Worm (Caenorhabditis elegans) whole organism, young adult: ENCODE results near the gene ptr-13.

Experiments
- D2030.7 ChIP-seq: fragments of 200-800 bp; sonication (Bioruptor generic); IDR thresholded peaks from 2 replicates; pipeline ENCODE4 v1.3.6; 2022; ENCODE audit warnings: missing genetic modification reagents, missing genetic modification characterization, missing compliant biosample characterization
- F10E7.11 ChIP-seq: sonication (generic microtip); optimal IDR thresholded peaks from 2 replicates; lab custom pipeline; 2017; ENCODE audit warnings: mild to moderate bottlenecking, missing genetic modification characterization, moderate library complexity, missing compliant biosample characterization
- F22D6.2 ChIP-seq: sonication (generic microtip); optimal IDR thresholded peaks from 2 replicates; lab custom pipeline; 2016; ENCODE audit warnings: mild to moderate bottlenecking, missing genetic modification characterization, missing compliant biosample characterization
- F33H1.4 ChIP-seq: fragments of 200-800 bp; sonication (Bioruptor generic); IDR thresholded peaks from 2 replicates; pipeline ENCODE4 v1.3.6; 2022; ENCODE audit warnings: missing genetic modification reagents, missing genetic modification characterization, missing compliant biosample characterization
- K12H6.12 ChIP-seq: fragments of 200-800 bp; sonication (Bioruptor generic); optimal IDR thresholded peaks from 2 replicates; lab custom pipeline; 2018; ENCODE audit warnings: mild to moderate bottlenecking, missing genetic modification characterization, missing compliant biosample characterization
- T07F8.4 ChIP-seq: sonication (generic microtip); optimal IDR thresholded peaks from 2 replicates; lab custom pipeline; 2016; ENCODE audit warnings: mild to moderate bottlenecking, missing genetic modification characterization, moderate library complexity, missing compliant biosample characterization
- Y95B8A.8 ChIP-seq: fragments of 200-800 bp; sonication (Bioruptor generic); IDR thresholded peaks from 2 replicates; pipeline ENCODE4 v1.3.6; 2022; ENCODE audit warnings: missing genetic modification reagents, missing genetic modification characterization, missing compliant biosample characterization
- ZK185.1 ChIP-seq: sonication (generic microtip); optimal IDR thresholded peaks from 2 replicates; lab custom pipeline; 2016; ENCODE audit warnings: mild to moderate bottlenecking, missing genetic modification characterization, missing compliant biosample characterization; ENCODE audit not compliant: poor library complexity, severe bottlenecking
- ama-1 ChIP-seq, 3 experiments: fragments of 150-350 bp in 1 of 3; sonication (generic microtip) in 2 of 3; optimal IDR thresholded peaks; 2 replicates each; lab custom pipeline; 2014 to 2018; ENCODE audit warnings: missing biosample characterization in 2 of 3, missing genetic modification characterization in 2 of 3, missing genetic modification reagents in 2 of 3
- aptf-3 ChIP-seq: fragments of 200-800 bp; sonication (Bioruptor generic); IDR thresholded peaks from 2 replicates; pipeline ENCODE4 v1.3.6; 2022; ENCODE audit warnings: missing genetic modification characterization, missing compliant biosample characterization
- ceh-40 ChIP-seq: fragments of 200-800 bp; sonication (Bioruptor generic); IDR thresholded peaks from 2 replicates; pipeline ENCODE4 v1.3.6; 2022; ENCODE audit warnings: missing genetic modification characterization, missing compliant biosample characterization
- ceh-91 ChIP-seq: fragments of 200-800 bp; sonication (Bioruptor generic); IDR thresholded peaks from 2 replicates; pipeline ENCODE4 v1.3.6; 2022; ENCODE audit warnings: missing genetic modification reagents, missing genetic modification characterization, missing compliant biosample characterization
- die-1 ChIP-seq: sonication (generic microtip); optimal IDR thresholded peaks from 2 replicates; lab custom pipeline; 2016; ENCODE audit warnings: missing genotype, mild to moderate bottlenecking, missing genetic modification characterization, missing compliant biosample characterization
- efl-1 ChIP-seq: fragments of 150-350 bp; optimal IDR thresholded peaks from 2 replicates; lab custom pipeline; 2014; ENCODE audit warnings: missing biosample characterization, missing genetic modification reagents, missing genetic modification characterization
- ekl-4 ChIP-seq: fragments of 200-800 bp; sonication (Bioruptor generic); IDR thresholded peaks from 2 replicates; pipeline ENCODE4 v1.3.6; 2022; ENCODE audit warnings: missing genetic modification reagents, missing genetic modification characterization, missing compliant biosample characterization
- hlh-12 ChIP-seq: sonication (generic microtip); optimal IDR thresholded peaks from 2 replicates; lab custom pipeline; 2016; ENCODE audit warnings: missing genetic modification characterization, missing compliant biosample characterization
- let-526 ChIP-seq: fragments of 200-800 bp; sonication (Bioruptor generic); IDR thresholded peaks from 2 replicates; pipeline ENCODE4 v1.3.6; 2022; ENCODE audit warnings: missing genetic modification reagents, missing genetic modification characterization, missing compliant biosample characterization
- lin-35 ChIP-seq, 3 experiments: fragments of 150-350 bp in 2 of 3; sonication (generic microtip) in 1 of 3; optimal IDR thresholded peaks; 2 replicates each; lab custom pipeline; 2014 to 2018; ENCODE audit warnings: missing biosample characterization in 3 of 3, missing genetic modification characterization in 3 of 3, missing genetic modification reagents in 3 of 3
- lin-54 ChIP-seq: fragments of 200-800 bp; sonication (Bioruptor generic); optimal IDR thresholded peaks from 2 replicates; lab custom pipeline; 2018; ENCODE audit warnings: mild to moderate bottlenecking, missing genetic modification characterization, missing compliant biosample characterization
- lsl-1 ChIP-seq: fragments of 200-800 bp; sonication (Bioruptor generic); optimal IDR thresholded peaks from 2 replicates; lab custom pipeline; 2018; ENCODE audit warnings: mild to moderate bottlenecking, missing genetic modification characterization, moderate library complexity, missing compliant biosample characterization
- lsy-27 ChIP-seq: sonication (generic microtip); optimal IDR thresholded peaks from 2 replicates; lab custom pipeline; 2017; ENCODE audit warnings: missing genetic modification characterization, mild to moderate bottlenecking, missing compliant biosample characterization, antibody characterized with exemption, missing genotype, borderline replicate concordance; ENCODE audit not compliant: insufficient read depth
- madf-6 ChIP-seq: fragments of 200-800 bp; sonication (Bioruptor generic); IDR thresholded peaks from 2 replicates; pipeline ENCODE4 v1.3.6; 2022; ENCODE audit warnings: missing genetic modification reagents, missing genetic modification characterization, missing compliant biosample characterization
- madf-8 ChIP-seq: fragments of 200-800 bp; sonication (Bioruptor generic); conservative IDR thresholded peaks from 2 replicates; pipeline ENCODE4 v1.3.6; 2022; ENCODE audit warnings: missing genetic modification reagents, missing genetic modification characterization, missing compliant biosample characterization
- mcd-1 ChIP-seq: fragments of 200-800 bp; sonication (Bioruptor generic); IDR thresholded peaks from 2 replicates; pipeline ENCODE4 v1.3.6; 2022; ENCODE audit warnings: missing genetic modification reagents, missing genetic modification characterization, missing compliant biosample characterization
- nfya-1 ChIP-seq: sonication (generic microtip); optimal IDR thresholded peaks from 2 replicates; lab custom pipeline; 2017; ENCODE audit warnings: antibody characterized with exemption, missing compliant biosample characterization, missing genetic modification characterization, borderline replicate concordance; ENCODE audit not compliant: insufficient read depth
- nhr-80 ChIP-seq: sonication (generic microtip); optimal IDR thresholded peaks from 2 replicates; lab custom pipeline; 2016; ENCODE audit warnings: missing genetic modification characterization, missing compliant biosample characterization
- pha-4 ChIP-seq: fragments of 150-350 bp; sonication (generic microtip); optimal IDR thresholded peaks from 2 replicates; lab custom pipeline; 2014; ENCODE audit warnings: missing biosample characterization, missing genetic modification reagents, missing genetic modification characterization
- rcor-1 ChIP-seq: fragments of 200-800 bp; sonication (Bioruptor generic); IDR thresholded peaks from 2 replicates; pipeline ENCODE4 v1.3.6; 2022; ENCODE audit warnings: missing genetic modification reagents, missing genetic modification characterization, missing compliant biosample characterization
- rpc-1 ChIP-seq, 2 experiments: fragments of 150-350 bp in 1 of 2; sonication (generic microtip) in 1 of 2; optimal IDR thresholded peaks; 2 replicates each; lab custom pipeline; 2014 to 2018; ENCODE audit warnings: missing biosample characterization in 1 of 2, missing genetic modification characterization in 1 of 2, missing genetic modification reagents in 1 of 2, missing genotype in 1 of 2
- sptf-2 ChIP-seq: fragments of 200-800 bp; sonication (Bioruptor generic); optimal IDR thresholded peaks from 2 replicates; lab custom pipeline; 2018; ENCODE audit warnings: mild to moderate bottlenecking, missing genetic modification characterization, missing compliant biosample characterization
- tbx-9 ChIP-seq: sonication (generic microtip); optimal IDR thresholded peaks from 2 replicates; lab custom pipeline; 2016; ENCODE audit warnings: borderline replicate concordance, missing genetic modification characterization, inconsistent platforms, missing compliant biosample characterization
- zim-3 ChIP-seq: sonication (generic microtip); optimal IDR thresholded peaks from 2 replicates; lab custom pipeline; 2017; ENCODE audit warnings: mild to moderate bottlenecking, missing genetic modification characterization, moderate library complexity, missing compliant biosample characterization
- ztf-6 ChIP-seq: fragments of 200-800 bp; sonication (Bioruptor generic); IDR thresholded peaks from 2 replicates; pipeline ENCODE4 v1.3.6; 2022; ENCODE audit warnings: missing genetic modification reagents, missing genetic modification characterization, missing compliant biosample characterization

ptr-13 gene

DNA sequence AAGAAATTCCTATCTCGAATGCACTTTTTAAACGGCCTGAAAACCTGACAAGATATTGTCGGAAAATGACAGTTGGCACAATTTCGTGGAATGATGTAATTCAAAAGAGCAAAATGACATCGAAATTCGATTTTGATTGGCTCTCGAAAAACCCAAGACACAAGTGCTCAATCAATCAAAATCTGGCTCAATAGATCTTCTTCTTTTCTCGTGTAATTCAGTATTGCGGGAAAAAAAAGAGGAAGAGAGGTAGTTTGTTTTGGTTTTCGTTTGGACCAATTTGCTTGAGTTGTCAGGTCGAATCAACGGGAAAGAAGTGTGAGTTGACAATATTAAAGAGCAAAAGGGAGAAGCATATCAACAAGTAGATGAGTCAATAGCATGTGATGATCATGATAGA lies 26.5 kb downstream of the ptr-13 start:
- TF ChIP-seq nhr-80 (tag; lab: Kevin White, UChicago) = peak; percentile 18
- no peak for TF ChIP-seq ceh-91 (GFP tag; lab: Robert Waterston, UW)

DNA sequence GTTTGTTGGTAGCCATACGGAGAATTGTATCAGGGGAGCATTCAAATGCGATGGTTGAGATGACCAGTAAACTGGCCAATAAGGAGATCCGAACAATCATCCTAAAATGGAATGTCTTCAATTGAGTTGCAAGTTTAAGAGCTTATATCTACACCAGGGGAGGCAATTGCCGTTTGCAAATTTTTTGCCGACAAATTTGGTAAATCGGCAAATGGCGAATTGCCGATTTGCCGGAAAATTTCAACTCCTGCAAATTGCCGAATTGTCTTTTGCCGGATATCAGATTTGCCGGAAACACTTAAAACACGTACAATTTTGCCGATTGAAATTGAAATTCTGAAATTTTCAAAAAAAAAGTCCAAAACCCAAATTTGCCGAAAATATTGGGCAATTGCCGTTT lies 27.5 kb downstream of the ptr-13 start, which contains the start of gene F40F8.5:
TSS of gene F40F8.5 (minus strand) at position 101 of the 400 bp plus-strand sequence.
- TF ChIP-seq F10E7.11 (tag; lab: Kevin White, UChicago) (no peak), aptf-3 (GFP tag; lab: Robert Waterston, UW) (no peak), ZK185.1 (tag; lab: Kevin White, UChicago) (no peak), D2030.7 (no peak), rpc-1 (optimal IDR thresholded peaks at IDR 0.05; lab: Kevin White, UChicago) (no peak), rpc-1 (tag; optimal IDR thresholded peaks at IDR 0.05; lab: Kevin White, UChicago) (no peak), ztf-6 (no peak), F33H1.4 (no peak), lin-54 (no peak), K12H6.12 (tag; lab: Kevin White, UChicago) (no peak), pha-4 (tag; lab: Kevin White, UChicago) (no peak)

DNA sequence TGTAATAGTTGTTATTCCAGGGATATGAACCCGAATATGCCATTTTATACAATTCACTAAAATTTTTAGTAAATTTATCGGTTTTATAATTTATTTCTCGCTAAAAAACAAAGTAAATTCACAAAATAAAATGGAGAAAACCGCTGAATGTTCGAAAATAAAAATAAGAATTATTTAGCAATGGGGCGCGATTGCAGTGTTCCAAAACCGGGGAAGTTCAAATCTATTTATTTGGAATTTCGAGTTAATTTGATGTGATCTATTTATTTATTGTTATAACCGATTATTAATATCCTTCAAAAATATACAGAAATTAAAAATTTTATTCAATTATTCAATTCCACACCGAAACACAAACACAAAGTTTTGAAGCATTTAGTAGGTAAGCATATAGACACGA lies 29.7 kb downstream of the ptr-13 start, which contains the start of gene F40F8.11:
TSS of gene F40F8.11 (minus strand) at position 49 of the 400 bp plus-strand sequence.
- peak; percentile 55 for TF ChIP-seq lin-54
- peak; percentile 65 for TF ChIP-seq efl-1
- no peak for TF ChIP-seq hlh-12 (tag; lab: Kevin White, UChicago)
- peak; percentile 82 for TF ChIP-seq mcd-1 (GFP tag; lab: Robert Waterston, UW)
- no peak for TF ChIP-seq F22D6.2 (tag; lab: Kevin White, UChicago)
- TF ChIP-seq lin-35 (GFP tag; optimal IDR thresholded peaks at IDR 0.05; lab: Kevin White, UChicago) = peak in 1 of 3 experiments; percentile 59
- TF ChIP-seq, all 124 proteins: peak for 4

DNA sequence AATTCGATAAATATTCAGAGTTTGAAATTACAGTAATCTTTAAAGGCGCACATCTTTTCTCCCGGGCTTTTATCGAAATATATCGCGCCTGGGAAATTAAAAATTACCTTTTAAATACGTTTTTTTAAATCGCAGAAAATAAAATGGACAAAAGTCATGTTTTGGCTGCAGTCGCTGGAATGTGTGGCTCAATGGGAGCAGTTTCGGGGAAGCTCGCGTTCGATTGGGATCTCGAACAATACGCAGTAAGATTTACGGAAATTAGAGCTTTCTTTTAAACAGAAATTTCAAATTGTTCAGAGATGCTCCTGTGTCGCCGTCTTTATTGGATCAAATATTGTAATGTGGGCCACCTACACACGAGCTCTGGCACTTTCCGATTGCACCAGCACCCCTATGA lies 32.8 kb downstream of the ptr-13 start, which contains the start of gene F40F8.12:
TSS of gene F40F8.12 (plus strand) at position 301 of the 400 bp plus-strand sequence.
- peak; percentile 42; the same call in 1 of the 2 replicates for TF ChIP-seq madf-6 (GFP tag; lab: Robert Waterston, UW)
- TF ChIP-seq madf-8 = peak; percentile 45
- no peak for TF ChIP-seq F22D6.2 (tag; lab: Kevin White, UChicago)
- peak; percentile 54 for TF ChIP-seq lsl-1 (GFP tag; lab: Kevin White, UChicago)
- TF ChIP-seq zim-3 = no peak
- TF ChIP-seq F10E7.11 (tag; lab: Kevin White, UChicago) = no peak
- TF ChIP-seq die-1 (tag; lab: Kevin White, UChicago) = no peak
- no peak for TF ChIP-seq nfya-1 (tag; lab: Kevin White, UChicago)
- TF ChIP-seq, all 124 proteins: peak for 3

DNA sequence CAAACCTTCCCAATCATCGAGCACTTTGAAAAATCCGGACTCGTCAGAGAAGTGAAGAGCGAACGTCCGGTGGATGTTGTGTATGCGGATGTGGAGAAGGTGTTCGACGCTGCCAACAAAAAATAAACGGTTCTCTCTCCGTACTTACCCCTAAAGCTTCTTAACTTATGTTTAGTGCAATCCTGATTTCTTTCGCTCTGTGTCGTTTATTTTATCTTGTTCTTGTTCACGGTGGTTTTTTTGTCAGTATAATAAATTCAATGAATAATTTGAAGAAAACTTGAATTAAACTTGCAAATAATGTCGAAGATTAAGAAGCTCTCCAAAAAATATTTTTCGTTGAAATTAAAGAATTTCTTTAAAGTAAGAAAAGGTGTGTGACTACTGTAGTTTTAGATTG lies 33.3 kb downstream of the ptr-13 start, which contains the start of gene F40F8.3:
TSS of gene F40F8.3 (plus strand) at position 301 of the 400 bp plus-strand sequence.
- TF ChIP-seq let-526 (GFP tag; lab: Robert Waterston, UW) = no peak
- TF ChIP-seq ama-1 (optimal IDR thresholded peaks at IDR 0.05; lab: Kevin White, UChicago) = no peak
- no peak for TF ChIP-seq ama-1 (GFP tag; optimal IDR thresholded peaks at IDR 0.05; lab: Kevin White, UChicago)
- no peak for TF ChIP-seq D2030.7
- TF ChIP-seq lsy-27 (tag; lab: Kevin White, UChicago) = no peak
- TF ChIP-seq, all 124 proteins: peak for 0

DNA sequence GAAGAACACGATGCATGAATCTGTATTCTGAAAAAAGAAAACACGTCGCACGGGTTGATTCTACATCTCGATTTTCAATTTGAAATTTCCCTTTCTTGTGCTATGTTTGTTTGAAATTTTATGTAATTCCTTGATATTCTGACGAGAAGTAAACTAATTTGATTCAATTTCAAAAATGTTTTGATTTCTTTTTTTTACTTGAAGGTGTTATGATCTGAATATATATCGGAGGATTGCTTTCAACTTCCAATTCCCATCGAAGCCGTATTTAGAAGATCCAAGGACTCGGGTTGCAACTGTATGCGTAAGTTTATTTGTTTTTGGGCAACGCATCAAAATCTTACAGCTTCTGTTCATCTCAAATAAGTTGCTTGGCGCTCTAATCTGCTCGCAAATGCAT lies 34.9 kb downstream of the ptr-13 start, which contains the start of gene F40F8.1:
TSS of gene F40F8.1 (plus strand) at position 301 of the 400 bp plus-strand sequence.
- TF ChIP-seq tbx-9 (tag; lab: Kevin White, UChicago) (no peak), T07F8.4 (no peak), ekl-4 (no peak), ama-1 (optimal IDR thresholded peaks at IDR 0.05; lab: Kevin White, UChicago) (no peak), ama-1 (GFP tag; optimal IDR thresholded peaks at IDR 0.05; lab: Kevin White, UChicago) (no peak), Y95B8A.8 (no peak), rcor-1 (GFP tag; lab: Robert Waterston, UW) (no peak), ceh-40 (GFP tag; lab: Robert Waterston, UW) (no peak), sptf-2 (GFP tag; lab: Kevin White, UChicago) (no peak)
